Fruit fly (Drosophila melanogaster) whole organism, embryonic: ENCODE measurements around the gene CG33346.

Experiments used
- ATbp ChIP-seq: fragments of 200-800 bp; sonication (Bioruptor generic); optimal IDR thresholded peaks from 2 replicates; lab custom pipeline; 2017; ENCODE audit warnings: missing biosample characterization, mild to moderate bottlenecking, missing genetic modification characterization, missing genetic modification reagents
- BEAF-32 ChIP-seq: fragments of 200-800 bp; sonication (Bioruptor generic); optimal IDR thresholded peaks from 3 replicates; lab custom pipeline; 2017; ENCODE audit warnings: missing biosample characterization, missing genetic modification characterization, mild to moderate bottlenecking, moderate library complexity, missing genetic modification reagents
- Bdp1 ChIP-seq: fragments of 200-800 bp; sonication (Bioruptor generic); optimal IDR thresholded peaks from 3 replicates; lab custom pipeline; 2016; ENCODE audit warnings: missing biosample characterization, missing genetic modification characterization
- C15 ChIP-seq: fragments of 200-800 bp; sonication (Bioruptor generic); IDR thresholded peaks from 3 replicates; pipeline ENCODE4 v1.3.6; 2022; ENCODE audit warnings: missing biosample characterization, missing genetic modification characterization
- CG11093 ChIP-seq: fragments of 200-800 bp; sonication (Bioruptor generic); IDR thresholded peaks from 3 replicates; pipeline ENCODE4 v1.3.6; 2022; ENCODE audit warnings: missing biosample characterization, missing genetic modification characterization
- CG11723 ChIP-seq: fragments of 200-800 bp; sonication (Bioruptor generic); optimal IDR thresholded peaks from 2 replicates; lab custom pipeline; 2017; ENCODE audit warnings: missing biosample characterization, mild to moderate bottlenecking, missing genetic modification characterization
- CG12744 ChIP-seq: fragments of 200-800 bp; sonication (Bioruptor generic); optimal IDR thresholded peaks from 2 replicates; lab custom pipeline; 2016; ENCODE audit warnings: missing biosample characterization, missing genetic modification characterization
- CG13287 ChIP-seq: fragments of 200-800 bp; sonication (Bioruptor generic); IDR thresholded peaks from 2 replicates; pipeline ENCODE4 v1.3.6; 2022; ENCODE audit warnings: missing biosample characterization, missing genetic modification characterization; ENCODE audit not compliant: partially characterized antibody
- CG13894 ChIP-seq: fragments of 200-800 bp; sonication (Bioruptor generic); optimal IDR thresholded peaks from 3 replicates; lab custom pipeline; 2018; ENCODE audit warnings: missing biosample characterization, mild to moderate bottlenecking, missing genetic modification characterization, moderate library complexity
- CG14710 ChIP-seq: fragments of 200-800 bp; sonication (Bioruptor generic); optimal IDR thresholded peaks from 3 replicates; lab custom pipeline; 2019; ENCODE audit warnings: missing biosample characterization, mild to moderate bottlenecking, missing genetic modification characterization, moderate library complexity
- CG1603 ChIP-seq: fragments of 200-800 bp; sonication (Bioruptor generic); optimal IDR thresholded peaks from 2 replicates; lab custom pipeline; 2019; ENCODE audit warnings: missing biosample characterization, mild to moderate bottlenecking, missing genetic modification characterization, moderate library complexity
- CG16813 ChIP-seq: fragments of 200-800 bp; sonication (Bioruptor generic); IDR thresholded peaks from 3 replicates; pipeline ENCODE4 v1.3.6; 2022; ENCODE audit warnings: missing biosample characterization, missing genetic modification characterization; ENCODE audit not compliant: partially characterized antibody
- CG16863 ChIP-seq: fragments of 200-800 bp; sonication (Bioruptor generic); optimal IDR thresholded peaks from 3 replicates; lab custom pipeline; 2016; ENCODE audit warnings: missing biosample characterization, missing genetic modification characterization
- CG18599 ChIP-seq: fragments of 200-800 bp; sonication (Bioruptor generic); optimal IDR thresholded peaks from 3 replicates; lab custom pipeline; 2017; ENCODE audit warnings: missing biosample characterization, missing genetic modification characterization, mild to moderate bottlenecking, moderate library complexity, missing genetic modification reagents
- CG4707 ChIP-seq: fragments of 200-800 bp; sonication (Bioruptor generic); optimal IDR thresholded peaks from 2 replicates; lab custom pipeline; 2018; ENCODE audit warnings: missing biosample characterization, mild to moderate bottlenecking, missing genetic modification characterization, moderate library complexity
- CG4730 ChIP-seq: fragments of 200-800 bp; sonication (Bioruptor generic); IDR thresholded peaks from 2 replicates; pipeline ENCODE4 v1.3.6; 2022; ENCODE audit warnings: missing biosample characterization, missing genetic modification characterization
- CG4820 ChIP-seq: fragments of 200-800 bp; sonication (Bioruptor generic); optimal IDR thresholded peaks from 3 replicates; lab custom pipeline; 2016; ENCODE audit warnings: missing biosample characterization, missing genetic modification characterization
- CG6272 ChIP-seq: fragments of 200-800 bp; sonication (Bioruptor generic); IDR thresholded peaks from 2 replicates; pipeline ENCODE4 v1.3.6; 2022; ENCODE audit warnings: missing biosample characterization, missing genetic modification characterization
- CG6689 ChIP-seq: fragments of 200-800 bp; sonication (Bioruptor generic); IDR thresholded peaks from 2 replicates; pipeline ENCODE4 v1.3.6; 2022; ENCODE audit warnings: missing biosample characterization, missing genetic modification characterization
- CG8089 ChIP-seq: fragments of 200-800 bp; sonication (Bioruptor generic); optimal IDR thresholded peaks from 3 replicates; lab custom pipeline; 2016; ENCODE audit warnings: missing biosample characterization, missing genetic modification characterization
- CG8359 ChIP-seq: fragments of 200-800 bp; sonication (Bioruptor generic); optimal IDR thresholded peaks from 2 replicates; lab custom pipeline; 2017; ENCODE audit warnings: missing biosample characterization, mild to moderate bottlenecking, missing genetic modification characterization, borderline replicate concordance
- CG8924 ChIP-seq: fragments of 200-800 bp; optimal IDR thresholded peaks from 3 replicates; lab custom pipeline; 2019; ENCODE audit warnings: missing biosample characterization, mild to moderate bottlenecking, missing genetic modification characterization, moderate library complexity
- CG9215 ChIP-seq: fragments of 200-800 bp; sonication (Bioruptor generic); IDR thresholded peaks from 2 replicates; pipeline ENCODE4 v1.3.6; 2022; ENCODE audit warnings: missing biosample characterization, missing genetic modification characterization
- Dad ChIP-seq: fragments of 200-800 bp; sonication (Bioruptor generic); optimal IDR thresholded peaks from 3 replicates; lab custom pipeline; 2016; ENCODE audit warnings: missing biosample characterization, missing genetic modification characterization
- Fer3 ChIP-seq: fragments of 200-800 bp; sonication (Bioruptor generic); optimal IDR thresholded peaks from 2 replicates; lab custom pipeline; 2018; ENCODE audit warnings: missing biosample characterization, mild to moderate bottlenecking, missing genetic modification characterization, moderate library complexity
- Gug ChIP-seq: fragments of 200-800 bp; sonication (Bioruptor generic); IDR thresholded peaks from 4 replicates; pipeline ENCODE4 v1.3.6; 2022; ENCODE audit warnings: missing biosample characterization, missing genetic modification characterization
- Hsf ChIP-seq: fragments of 200-800 bp; sonication (Bioruptor generic); optimal IDR thresholded peaks from 3 replicates; lab custom pipeline; 2016; ENCODE audit warnings: missing biosample characterization, missing genetic modification characterization
- Lhr ChIP-seq: fragments of 200-800 bp; sonication (Bioruptor generic); optimal IDR thresholded peaks from 3 replicates; lab custom pipeline; 2017; ENCODE audit warnings: mild to moderate bottlenecking, missing biosample characterization, missing genetic modification reagents, missing genetic modification characterization
- Lim3 ChIP-seq: fragments of 200-800 bp; sonication (Bioruptor generic); IDR thresholded peaks from 2 replicates; pipeline ENCODE4 v1.3.6; 2022; ENCODE audit warnings: missing biosample characterization, missing genetic modification characterization
- NFAT ChIP-seq: fragments of 200-800 bp; sonication (Bioruptor generic); IDR thresholded peaks from 2 replicates; pipeline ENCODE4 v1.3.6; 2022; ENCODE audit warnings: missing biosample characterization, missing genetic modification characterization
- Nf-YC ChIP-seq: fragments of 200-800 bp; optimal IDR thresholded peaks from 3 replicates; lab custom pipeline; 2019; ENCODE audit warnings: missing biosample characterization, mild to moderate bottlenecking, missing genetic modification characterization, moderate library complexity
- amos ChIP-seq: fragments of 200-800 bp; sonication (Bioruptor generic); IDR thresholded peaks from 2 replicates; pipeline ENCODE4 v1.3.6; 2022; ENCODE audit warnings: missing biosample characterization, missing genetic modification characterization; ENCODE audit not compliant: partially characterized antibody
- az2 ChIP-seq: fragments of 200-800 bp; sonication (Bioruptor generic); optimal IDR thresholded peaks from 3 replicates; lab custom pipeline; 2016; ENCODE audit warnings: missing biosample characterization, missing genetic modification characterization
- chinmo ChIP-seq: fragments of 200-800 bp; sonication (Bioruptor generic); IDR thresholded peaks from 4 replicates; pipeline ENCODE4 v1.3.6; 2022; ENCODE audit warnings: missing biosample characterization, missing genetic modification characterization; ENCODE audit not compliant: partially characterized antibody
- crol ChIP-seq: fragments of 200-800 bp; sonication (Bioruptor generic); IDR thresholded peaks from 2 replicates; pipeline ENCODE4 v1.3.6; 2022; ENCODE audit warnings: missing biosample characterization, missing genetic modification characterization
- hb ChIP-seq: fragments of 200-800 bp; sonication (Bioruptor generic); IDR thresholded peaks from 3 replicates; pipeline ENCODE4 v1.3.6; 2022; ENCODE audit warnings: missing biosample characterization, missing genetic modification characterization; ENCODE audit not compliant: partially characterized antibody
- hkb ChIP-seq, 2 experiments: fragments of 200-800 bp in 1 of 2; fragments of >200 bp in 1 of 2; sonication (Bioruptor generic) in 1 of 2; IDR thresholded peaks in 1 of 2; optimal IDR thresholded peaks in 1 of 2; 2 replicates each; pipeline versions ENCODE4 v1.3.6 to Lab custom; 2017 to 2022; ENCODE audit warnings: missing biosample characterization in 1 of 2, missing genetic modification characterization in 1 of 2
- mirr ChIP-seq: fragments of 200-800 bp; sonication (Bioruptor generic); optimal IDR thresholded peaks from 3 replicates; lab custom pipeline; 2018; ENCODE audit warnings: missing biosample characterization, mild to moderate bottlenecking, missing genetic modification characterization
- nerfin-1 ChIP-seq: fragments of 200-800 bp; sonication (Bioruptor generic); optimal IDR thresholded peaks from 3 replicates; lab custom pipeline; 2019; ENCODE audit warnings: missing biosample characterization, mild to moderate bottlenecking, missing genetic modification characterization, moderate library complexity
- oc ChIP-seq: fragments of 200-800 bp; sonication (Bioruptor generic); optimal IDR thresholded peaks from 2 replicates; lab custom pipeline; 2018; ENCODE audit warnings: missing biosample characterization, mild to moderate bottlenecking, missing genetic modification characterization, moderate library complexity
- org-1 ChIP-seq: fragments of 200-800 bp; sonication (Bioruptor generic); optimal IDR thresholded peaks from 2 replicates; lab custom pipeline; 2017; ENCODE audit warnings: missing biosample characterization, missing genetic modification characterization
- pros ChIP-seq: fragments of 200-800 bp; sonication (Bioruptor generic); optimal IDR thresholded peaks from 3 replicates; lab custom pipeline; 2019; ENCODE audit warnings: missing biosample characterization, mild to moderate bottlenecking, missing genetic modification characterization, moderate library complexity
- ranshi ChIP-seq: fragments of 200-800 bp; sonication (Bioruptor generic); IDR thresholded peaks from 2 replicates; pipeline ENCODE4 v1.3.6; 2022; ENCODE audit warnings: missing biosample characterization, missing genetic modification characterization
- rib ChIP-seq: fragments of 200-800 bp; sonication (Bioruptor generic); IDR thresholded peaks from 2 replicates; pipeline ENCODE4 v1.3.6; 2022; ENCODE audit warnings: missing biosample characterization, missing genetic modification characterization
- schlank ChIP-seq: fragments of 200-800 bp; sonication (Bioruptor generic); optimal IDR thresholded peaks from 2 replicates; lab custom pipeline; 2018; ENCODE audit warnings: missing biosample characterization, mild to moderate bottlenecking, missing genetic modification characterization
- sens-2 ChIP-seq: fragments of 200-800 bp; sonication (Bioruptor generic); IDR thresholded peaks from 2 replicates; pipeline ENCODE4 v1.3.6; 2022; ENCODE audit warnings: missing biosample characterization, missing genetic modification characterization
- shn ChIP-seq: fragments of 200-800 bp; sonication (Bioruptor generic); optimal IDR thresholded peaks from 3 replicates; lab custom pipeline; 2016; ENCODE audit warnings: missing biosample characterization, missing genetic modification characterization
- usp ChIP-seq: fragments of >200 bp; optimal IDR thresholded peaks from 2 replicates; lab custom pipeline; 2017; ENCODE audit warnings: missing biosample characterization, missing genetic modification characterization
- wor ChIP-seq: fragments of 200-800 bp; sonication (Bioruptor generic); IDR thresholded peaks from 2 replicates; pipeline ENCODE4 v1.3.6; 2022; ENCODE audit warnings: missing biosample characterization, missing genetic modification characterization

CG33346 gene

DNA sequence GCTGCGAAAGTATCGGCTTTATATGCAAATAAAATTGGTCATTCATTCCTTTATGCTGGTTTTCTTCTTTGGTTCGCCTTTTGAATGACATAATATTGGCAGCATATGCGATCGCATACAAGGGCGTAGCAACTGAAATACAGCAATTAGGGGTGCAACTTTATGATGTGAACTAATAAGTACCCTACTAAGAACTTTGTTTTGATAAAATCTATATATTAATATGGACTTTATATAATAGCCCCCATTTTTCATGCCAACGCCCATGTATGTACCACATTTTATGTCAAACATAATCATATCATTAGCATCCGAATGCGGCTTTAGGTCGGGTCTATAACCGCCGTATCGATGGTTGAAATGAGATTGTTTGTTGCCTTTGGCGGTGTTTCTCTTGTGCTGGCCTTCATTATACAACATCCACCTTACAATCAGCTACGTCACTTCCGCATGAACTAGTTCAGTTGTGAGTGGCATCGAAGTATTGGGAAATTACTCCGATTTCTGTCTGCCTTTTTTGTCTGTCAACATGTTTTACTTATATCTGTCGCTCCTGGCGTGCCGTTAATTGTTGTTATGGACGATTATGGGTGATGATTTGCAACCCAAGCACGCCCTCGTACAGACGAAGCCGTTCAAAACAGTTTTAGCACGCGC is 8.0 kb downstream of the CG33346 start (continued):
- TF ChIP-seq CG4820 (GFP tag; lab: Kevin White, UChicago) (no peak), ATbp (GFP tag; lab: Kevin White, UChicago) (no peak), pros (no peak), NFAT (peak; percentile 57; the same call in 1 of the 2 replicates), CG4730 (GFP tag; lab: Robert Waterston, UW) (peak; percentile 56), CG11723 (GFP tag; lab: Kevin White, UChicago) (no peak), Lhr (GFP tag; lab: Kevin White, UChicago) (no peak), CG18599 (GFP tag; lab: Kevin White, UChicago) (peak; percentile 63), CG12744 (GFP tag; lab: Kevin White, UChicago) (no peak), C15 (no peak), oc (peak; percentile 48), CG13894 (tag; lab: Kevin White, UChicago) (no peak), Hsf (GFP tag; lab: Kevin White, UChicago) (peak; percentile 27), usp (GFP tag; lab: Kevin White, UChicago) (no peak), crol (GFP tag; lab: Robert Waterston, UW) (no peak), schlank (tag; lab: Kevin White, UChicago) (no peak), CG11093 (GFP tag; lab: Robert Waterston, UW) (peak; percentile 48; the same call in 1 of the 3 replicates), org-1 (no peak), CG6689 (GFP tag; lab: Robert Waterston, UW) (peak; percentile 55), CG8924 (tag; lab: Kevin White, UChicago) (peak; percentile 49), sens-2 (GFP tag; lab: Robert Waterston, UW) (no peak), rib (GFP tag; lab: Robert Waterston, UW) (no peak), nerfin-1 (tag; lab: Kevin White, UChicago) (no peak), shn (no peak), ranshi (GFP tag; lab: Robert Waterston, UW) (peak; percentile 67; the same call in 1 of the 2 replicates), CG16863 (GFP tag; lab: Kevin White, UChicago) (no peak), Nf-YC (no peak), az2 (GFP tag; lab: Kevin White, UChicago) (peak; percentile 20), CG1603 (tag; lab: Kevin White, UChicago) (peak; percentile 46), hb (no peak), Bdp1 (GFP tag; lab: Kevin White, UChicago) (no peak), chinmo (GFP tag; lab: Robert Waterston, UW) (0 out of 4 replicates have a peak, but pooled peaks have one; percentile 7), hkb (optimal IDR thresholded peaks at IDR 0.05; lab: Kevin White, UChicago) (no peak), hkb (GFP tag; IDR thresholded peaks at IDR 0.05; lab: Robert Waterston, UW) (peak; percentile 83), CG9215 (GFP tag; lab: Robert Waterston, UW) (peak; percentile 50; the same call in 1 of the 2 replicates), Lim3 (no peak), CG8089 (GFP tag; lab: Kevin White, UChicago) (no peak), CG8359 (GFP tag; lab: Kevin White, UChicago) (no peak), CG6272 (GFP tag; lab: Robert Waterston, UW) (peak; percentile 60), CG4707 (GFP tag; lab: Kevin White, UChicago) (no peak), BEAF-32 (GFP tag; lab: Kevin White, UChicago) (no peak), Gug (GFP tag; lab: Robert Waterston, UW) (peak; percentile 41; the same call in 2 of the 4 replicates), Dad (GFP tag; lab: Kevin White, UChicago) (no peak), CG13287 (no peak), CG14710 (no peak), wor (GFP tag; lab: Robert Waterston, UW) (no peak), mirr (no peak), amos (no peak), Fer3 (tag; lab: Kevin White, UChicago) (peak; percentile 66), CG16813 (no peak)
